Worm (Caenorhabditis elegans) whole organism, young adult: Measurements from ENCODE around the gene T23F2.3.

Experiments used
- B0336.3 ChIP-seq: fragments of 200-800 bp; sonication (Bioruptor generic); IDR thresholded peaks from 2 replicates; pipeline ENCODE4 v1.3.6; 2022; ENCODE audit warnings: missing genetic modification characterization, missing compliant biosample characterization
- F22D6.2 ChIP-seq: sonication (generic microtip); optimal IDR thresholded peaks from 2 replicates; lab custom pipeline; 2016; ENCODE audit warnings: mild to moderate bottlenecking, missing genetic modification characterization, missing compliant biosample characterization
- F39B2.1 ChIP-seq: fragments of 200-800 bp; sonication (Bioruptor generic); IDR thresholded peaks from 2 replicates; pipeline ENCODE4 v1.3.6; 2022; ENCODE audit warnings: missing genetic modification reagents, missing genetic modification characterization, missing compliant biosample characterization
- K11D2.4 ChIP-seq: fragments of 200-800 bp; sonication (Bioruptor generic); IDR thresholded peaks from 2 replicates; pipeline ENCODE4 v1.3.6; 2022; ENCODE audit warnings: missing genetic modification reagents, missing genetic modification characterization, missing compliant biosample characterization
- K12H6.12 ChIP-seq: fragments of 200-800 bp; sonication (Bioruptor generic); optimal IDR thresholded peaks from 2 replicates; lab custom pipeline; 2018; ENCODE audit warnings: mild to moderate bottlenecking, missing genetic modification characterization, missing compliant biosample characterization
- Y56A3A.18 ChIP-seq: fragments of 200-800 bp; sonication (Bioruptor generic); IDR thresholded peaks from 2 replicates; pipeline ENCODE4 v1.3.6; 2022; ENCODE audit warnings: missing genetic modification reagents, missing genetic modification characterization, missing compliant biosample characterization
- Y67H2A.10 ChIP-seq: fragments of 200-800 bp; sonication (Bioruptor generic); conservative IDR thresholded peaks from 2 replicates; pipeline ENCODE4 v1.3.6; 2022; ENCODE audit warnings: missing genetic modification reagents, missing genetic modification characterization, missing compliant biosample characterization
- akir-1 ChIP-seq: fragments of 200-800 bp; sonication (Bioruptor generic); optimal IDR thresholded peaks from 2 replicates; lab custom pipeline; 2018; ENCODE audit warnings: mild to moderate bottlenecking, missing genetic modification characterization, moderate library complexity, missing compliant biosample characterization
- aptf-3 ChIP-seq: fragments of 200-800 bp; sonication (Bioruptor generic); IDR thresholded peaks from 2 replicates; pipeline ENCODE4 v1.3.6; 2022; ENCODE audit warnings: missing genetic modification characterization, missing compliant biosample characterization
- attf-3 ChIP-seq: fragments of 200-800 bp; sonication (Bioruptor generic); conservative IDR thresholded peaks from 2 replicates; pipeline ENCODE4 v1.3.6; 2022; ENCODE audit warnings: missing genetic modification reagents, missing genetic modification characterization, missing compliant biosample characterization
- bed-1 ChIP-seq: fragments of 200-800 bp; sonication (Bioruptor generic); IDR thresholded peaks from 2 replicates; pipeline ENCODE4 v1.3.6; 2022; ENCODE audit warnings: missing genetic modification reagents, missing genetic modification characterization, missing compliant biosample characterization
- cebp-1 ChIP-seq, 2 experiments: fragments of 200-800 bp in 1 of 2; sonication (Bioruptor generic) in 1 of 2; sonication (generic microtip) in 1 of 2; IDR thresholded peaks in 1 of 2; optimal IDR thresholded peaks in 1 of 2; 2 replicates each; pipeline versions ENCODE4 v1.3.6 to Lab custom; 2017 to 2022; ENCODE audit warnings: missing compliant biosample characterization in 2 of 2, missing genetic modification characterization in 2 of 2, mild to moderate bottlenecking in 1 of 2, missing genetic modification reagents in 1 of 2, moderate library complexity in 1 of 2
- ceh-100 ChIP-seq: fragments of 200-800 bp; sonication (Bioruptor generic); IDR thresholded peaks from 2 replicates; pipeline ENCODE4 v1.3.6; 2022; ENCODE audit warnings: missing genetic modification reagents, missing genetic modification characterization, missing compliant biosample characterization
- ceh-27 ChIP-seq: fragments of 200-800 bp; sonication (Bioruptor generic); optimal IDR thresholded peaks from 2 replicates; lab custom pipeline; 2018; ENCODE audit warnings: mild to moderate bottlenecking, missing genetic modification characterization, moderate library complexity, missing compliant biosample characterization
- ceh-40 ChIP-seq: fragments of 200-800 bp; sonication (Bioruptor generic); IDR thresholded peaks from 2 replicates; pipeline ENCODE4 v1.3.6; 2022; ENCODE audit warnings: missing genetic modification characterization, missing compliant biosample characterization
- ceh-79 ChIP-seq: sonication (generic microtip); optimal IDR thresholded peaks from 2 replicates; lab custom pipeline; 2017; ENCODE audit warnings: mild to moderate bottlenecking, missing genetic modification characterization, missing compliant biosample characterization
- ceh-91 ChIP-seq: fragments of 200-800 bp; sonication (Bioruptor generic); IDR thresholded peaks from 2 replicates; pipeline ENCODE4 v1.3.6; 2022; ENCODE audit warnings: missing genetic modification reagents, missing genetic modification characterization, missing compliant biosample characterization
- die-1 ChIP-seq: sonication (generic microtip); optimal IDR thresholded peaks from 2 replicates; lab custom pipeline; 2016; ENCODE audit warnings: missing genotype, mild to moderate bottlenecking, missing genetic modification characterization, missing compliant biosample characterization
- dox-1 ChIP-seq: fragments of 200-800 bp; sonication (Bioruptor generic); IDR thresholded peaks from 2 replicates; pipeline ENCODE4 v1.3.6; 2022; ENCODE audit warnings: missing genetic modification reagents, missing genetic modification characterization, missing compliant biosample characterization
- egrh-3 ChIP-seq: fragments of 200-800 bp; sonication (Bioruptor generic); IDR thresholded peaks from 2 replicates; pipeline ENCODE4 v1.3.6; 2022; ENCODE audit warnings: missing genetic modification reagents, missing genetic modification characterization, missing compliant biosample characterization
- hmg-1.2 ChIP-seq: fragments of 200-800 bp; sonication (Bioruptor generic); IDR thresholded peaks from 2 replicates; pipeline ENCODE4 v1.3.6; 2022; ENCODE audit warnings: missing genetic modification reagents, missing genetic modification characterization, missing compliant biosample characterization
- hmg-20 ChIP-seq: fragments of 200-800 bp; sonication (Bioruptor generic); IDR thresholded peaks from 2 replicates; pipeline ENCODE4 v1.3.6; 2022; ENCODE audit warnings: missing genetic modification reagents, missing genetic modification characterization, missing compliant biosample characterization
- hrde-1 ChIP-seq: sonication (generic microtip); optimal IDR thresholded peaks from 2 replicates; lab custom pipeline; 2016; ENCODE audit warnings: missing genetic modification characterization, mild to moderate bottlenecking, missing compliant biosample characterization, moderate library complexity, missing genotype, missing genetic modification reagents, borderline replicate concordance
- let-526 ChIP-seq: fragments of 200-800 bp; sonication (Bioruptor generic); IDR thresholded peaks from 2 replicates; pipeline ENCODE4 v1.3.6; 2022; ENCODE audit warnings: missing genetic modification reagents, missing genetic modification characterization, missing compliant biosample characterization
- let-607 ChIP-seq, 2 experiments: fragments of 200-800 bp in 1 of 2; sonication (Bioruptor generic) in 1 of 2; sonication (generic microtip) in 1 of 2; optimal IDR thresholded peaks; 2 replicates each; lab custom pipeline; 2016 to 2018; ENCODE audit warnings: mild to moderate bottlenecking in 2 of 2, missing compliant biosample characterization in 2 of 2, missing genetic modification characterization in 2 of 2, moderate library complexity in 2 of 2, missing genotype in 1 of 2
- madf-10 ChIP-seq: sonication (generic microtip); optimal IDR thresholded peaks from 2 replicates; lab custom pipeline; 2016; ENCODE audit warnings: mild to moderate bottlenecking, missing genetic modification characterization, missing compliant biosample characterization
- madf-6 ChIP-seq: fragments of 200-800 bp; sonication (Bioruptor generic); IDR thresholded peaks from 2 replicates; pipeline ENCODE4 v1.3.6; 2022; ENCODE audit warnings: missing genetic modification reagents, missing genetic modification characterization, missing compliant biosample characterization
- nfya-2 ChIP-seq: fragments of 200-800 bp; sonication (Bioruptor generic); IDR thresholded peaks from 2 replicates; pipeline ENCODE4 v1.3.6; 2022; ENCODE audit warnings: missing genetic modification reagents, missing genetic modification characterization, missing compliant biosample characterization
- nfyb-1 ChIP-seq: fragments of 200-800 bp; sonication (Bioruptor generic); IDR thresholded peaks from 2 replicates; pipeline ENCODE4 v1.3.6; 2022; ENCODE audit warnings: missing genetic modification reagents, missing genetic modification characterization, missing compliant biosample characterization
- nhr-120 ChIP-seq: fragments of 200-800 bp; sonication (Bioruptor generic); IDR thresholded peaks from 2 replicates; pipeline ENCODE4 v1.3.6; 2022; ENCODE audit warnings: missing genetic modification characterization, missing compliant biosample characterization
- nhr-27 ChIP-seq: fragments of 200-800 bp; sonication (Bioruptor generic); optimal IDR thresholded peaks from 2 replicates; lab custom pipeline; 2018; ENCODE audit warnings: mild to moderate bottlenecking, missing genetic modification characterization, moderate library complexity, missing compliant biosample characterization
- nhr-80 ChIP-seq: sonication (generic microtip); optimal IDR thresholded peaks from 2 replicates; lab custom pipeline; 2016; ENCODE audit warnings: missing genetic modification characterization, missing compliant biosample characterization
- nhr-90 ChIP-seq: sonication (generic microtip); optimal IDR thresholded peaks from 2 replicates; lab custom pipeline; 2016; ENCODE audit warnings: missing genotype, mild to moderate bottlenecking, missing genetic modification characterization, missing compliant biosample characterization
- rcor-1 ChIP-seq: fragments of 200-800 bp; sonication (Bioruptor generic); IDR thresholded peaks from 2 replicates; pipeline ENCODE4 v1.3.6; 2022; ENCODE audit warnings: missing genetic modification reagents, missing genetic modification characterization, missing compliant biosample characterization
- repo-1 ChIP-seq: sonication (generic microtip); optimal IDR thresholded peaks from 2 replicates; lab custom pipeline; 2017; ENCODE audit warnings: mild to moderate bottlenecking, missing genetic modification characterization, missing compliant biosample characterization
- rpc-1 ChIP-seq, 2 experiments: fragments of 150-350 bp in 1 of 2; sonication (generic microtip) in 1 of 2; optimal IDR thresholded peaks; 2 replicates each; lab custom pipeline; 2014 to 2018; ENCODE audit warnings: missing biosample characterization in 1 of 2, missing genetic modification characterization in 1 of 2, missing genetic modification reagents in 1 of 2, missing genotype in 1 of 2
- snpc-1.1 ChIP-seq: sonication (generic microtip); optimal IDR thresholded peaks from 2 replicates; lab custom pipeline; 2017; ENCODE audit warnings: missing genetic modification characterization, mild to moderate bottlenecking, missing compliant biosample characterization, antibody characterized with exemption, moderate library complexity, missing genotype, missing genetic modification reagents; ENCODE audit not compliant: insufficient read depth
- somi-1 ChIP-seq: fragments of 200-800 bp; sonication (Bioruptor generic); optimal IDR thresholded peaks from 2 replicates; lab custom pipeline; 2018; ENCODE audit warnings: mild to moderate bottlenecking, missing genetic modification characterization, missing compliant biosample characterization
- tbp1 ChIP-seq: fragments of 200-800 bp; sonication (Bioruptor generic); optimal IDR thresholded peaks from 2 replicates; lab custom pipeline; 2018; ENCODE audit warnings: mild to moderate bottlenecking, missing genetic modification characterization, missing compliant biosample characterization
- unc-130 ChIP-seq: sonication (generic microtip); optimal IDR thresholded peaks from 2 replicates; lab custom pipeline; 2016; ENCODE audit warnings: missing genetic modification reagents, missing genetic modification characterization, missing compliant biosample characterization
- unc-62 ChIP-seq: fragments of 150-350 bp; optimal IDR thresholded peaks from 2 replicates; lab custom pipeline; 2014; ENCODE audit warnings: missing biosample characterization, missing genetic modification reagents, missing genetic modification characterization

T23F2.3 gene

DNA sequence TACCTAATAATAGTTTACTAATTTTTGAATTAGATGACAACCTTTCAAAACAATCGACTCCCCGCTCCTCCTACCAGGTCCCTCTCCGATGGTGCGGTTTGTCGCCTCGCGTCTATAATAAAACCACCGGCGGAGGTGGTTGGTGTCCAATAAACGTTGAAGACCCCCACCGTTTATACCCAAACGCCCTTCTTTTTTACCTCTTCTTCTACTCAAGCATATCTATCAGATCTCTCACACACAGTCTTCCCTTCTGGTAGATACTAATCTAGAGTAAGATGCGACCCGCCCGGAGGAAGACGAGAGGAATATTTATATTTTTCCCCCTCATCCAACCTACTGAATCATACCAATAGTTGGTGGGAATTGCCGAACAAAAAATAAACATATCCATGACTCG lies 33.3 kb downstream of the T23F2.3 start:
- TF ChIP-seq nfya-2 (GFP tag; lab: Robert Waterston, UW) (no peak), ceh-91 (GFP tag; lab: Robert Waterston, UW) (no peak), dox-1 (no peak), somi-1 (GFP tag; lab: Kevin White, UChicago) (no peak), unc-130 (no peak), ceh-40 (no peak), nhr-27 (tag; lab: Kevin White, UChicago) (no peak), F39B2.1 (GFP tag; lab: Robert Waterston, UW) (no peak), bed-1 (GFP tag; lab: Robert Waterston, UW) (no peak), nhr-90 (tag; lab: Kevin White, UChicago) (no peak), Y67H2A.10 (no peak), ceh-100 (GFP tag; lab: Robert Waterston, UW) (no peak), Y56A3A.18 (GFP tag; lab: Robert Waterston, UW) (no peak), hmg-20 (GFP tag; lab: Robert Waterston, UW) (no peak), B0336.3 (GFP tag; lab: Robert Waterston, UW) (no peak)
- TF ChIP-seq, all 124 proteins: peak for 0

DNA sequence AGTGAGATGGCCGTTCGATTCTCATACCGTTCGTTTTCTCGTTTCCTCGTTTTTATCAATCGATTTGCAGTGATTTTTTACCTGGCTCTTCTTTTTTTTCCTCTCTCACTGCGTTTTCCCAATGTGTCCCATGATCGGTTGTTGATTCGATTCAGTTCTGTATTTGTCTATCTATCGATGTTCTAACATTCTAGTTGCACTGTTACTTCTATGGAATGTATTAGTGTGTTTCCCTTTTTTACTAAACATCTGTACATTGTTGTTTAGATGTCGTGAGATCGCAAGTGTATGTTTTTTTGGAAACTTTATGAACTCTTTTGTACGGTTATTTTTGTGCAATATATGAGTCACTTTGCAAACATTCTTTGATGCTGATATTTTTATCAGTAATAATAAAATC lies 34.5 kb downstream of the T23F2.3 start:
- TF ChIP-seq rpc-1 (optimal IDR thresholded peaks at IDR 0.05; lab: Kevin White, UChicago) (no peak), rpc-1 (tag; optimal IDR thresholded peaks at IDR 0.05; lab: Kevin White, UChicago) (no peak), nhr-120 (GFP tag; lab: Robert Waterston, UW) (0 out of 2 replicates have a peak, but pooled peaks have one; percentile 8)

- TF ChIP-seq nhr-80 (tag; lab: Kevin White, UChicago): peak; percentile 64
- TF ChIP-seq dox-1: 0 out of 2 replicates have a peak, but pooled peaks have one; percentile 18
- no peak for TF ChIP-seq K12H6.12 (tag; lab: Kevin White, UChicago)
- no peak for TF ChIP-seq ceh-27 (GFP tag; lab: Kevin White, UChicago)
- TF ChIP-seq ceh-79 (tag; lab: Kevin White, UChicago): no peak
- no peak for TF ChIP-seq egrh-3 (GFP tag; lab: Robert Waterston, UW)
- no peak for TF ChIP-seq madf-6 (GFP tag; lab: Robert Waterston, UW)
- TF ChIP-seq let-526 (GFP tag; lab: Robert Waterston, UW): 0 out of 2 replicates have a peak, but pooled peaks have one; percentile 11
- no peak for TF ChIP-seq snpc-1.1 (tag; lab: Kevin White, UChicago)
- TF ChIP-seq madf-10 (tag; lab: Kevin White, UChicago): no peak
These were observed 35.8 kb downstream of the T23F2.3 start for ce11 chrX:5476357-5476756.

ce11 chrX:5475164-5475576 lies 37.0 kb downstream of the T23F2.3 start:
- no peak for TF ChIP-seq ceh-40
- TF ChIP-seq nhr-80 (tag; lab: Kevin White, UChicago): peak; percentile 92
- peak; percentile 50 for TF ChIP-seq akir-1
- TF ChIP-seq dox-1: peak; percentile 72; the same call in 1 of the 2 replicates
- TF ChIP-seq hmg-1.2 (GFP tag; lab: Robert Waterston, UW): peak; percentile 38; the same call in 1 of the 2 replicates
- TF ChIP-seq unc-62 (GFP tag; lab: Kevin White, UChicago): peak; percentile 17
- no peak for TF ChIP-seq F22D6.2 (tag; lab: Kevin White, UChicago)
- TF ChIP-seq die-1: peak; percentile 4
- no peak for TF ChIP-seq K11D2.4 (GFP tag; lab: Robert Waterston, UW)
- TF ChIP-seq cebp-1 (GFP tag; IDR thresholded peaks at IDR 0.05; lab: Robert Waterston, UW): no peak
- TF ChIP-seq cebp-1 (tag; optimal IDR thresholded peaks at IDR 0.05; lab: Kevin White, UChicago): peak; percentile 56
- TF ChIP-seq K12H6.12 (tag; lab: Kevin White, UChicago): peak; percentile 21
- TF ChIP-seq hmg-20 (GFP tag; lab: Robert Waterston, UW): 0 out of 2 replicates have a peak, but pooled peaks have one; percentile 26
- no peak for TF ChIP-seq hrde-1 (tag; lab: Kevin White, UChicago)
- TF ChIP-seq tbp1: peak; percentile 14
- peak in 1 of 2 experiments; percentile 18 for TF ChIP-seq let-607 (tag; optimal IDR thresholded peaks at IDR 0.05; lab: Kevin White, UChicago)
- TF ChIP-seq B0336.3 (GFP tag; lab: Robert Waterston, UW): peak; percentile 41; the same call in 1 of the 2 replicates
- no peak for TF ChIP-seq ceh-91 (GFP tag; lab: Robert Waterston, UW)
- 0 out of 2 replicates have a peak, but pooled peaks have one; percentile 48 for TF ChIP-seq nfyb-1
- TF ChIP-seq repo-1 (tag; lab: Kevin White, UChicago): peak; percentile 18
- no peak for TF ChIP-seq aptf-3 (GFP tag; lab: Robert Waterston, UW)
- TF ChIP-seq attf-3 (GFP tag; lab: Robert Waterston, UW): no peak
- TF ChIP-seq rcor-1 (GFP tag; lab: Robert Waterston, UW): peak; percentile 41; the same call in 1 of the 2 replicates
